Fruit fly (Drosophila melanogaster) whole organism, embryonic: ENCODE measurements around the gene CG7264.

ENCODE experiments used
- Abd-B ChIP-seq: fragments of 200-800 bp; sonication (Bioruptor generic); optimal IDR thresholded peaks from 2 replicates; lab custom pipeline; 2018; ENCODE audit warnings: missing biosample characterization, mild to moderate bottlenecking, missing genetic modification characterization, moderate library complexity
- Adf1 ChIP-seq: fragments of 200-800 bp; sonication (Bioruptor generic); IDR thresholded peaks from 2 replicates; pipeline ENCODE4 v1.3.6; 2022; ENCODE audit warnings: missing biosample characterization, missing genetic modification characterization
- CG10267 ChIP-seq: fragments of 200-800 bp; sonication (Bioruptor generic); optimal IDR thresholded peaks from 2 replicates; lab custom pipeline; 2018; ENCODE audit warnings: missing biosample characterization, mild to moderate bottlenecking, missing genetic modification characterization, moderate library complexity
- CG10321 ChIP-seq: fragments of 200-800 bp; sonication (Bioruptor generic); IDR thresholded peaks from 2 replicates; pipeline ENCODE4 v1.3.6; 2022; ENCODE audit warnings: missing biosample characterization, missing genetic modification characterization
- CG10979 ChIP-seq: fragments of 200-800 bp; sonication (Bioruptor generic); optimal IDR thresholded peaks from 2 replicates; lab custom pipeline; 2018; ENCODE audit warnings: missing biosample characterization, mild to moderate bottlenecking, missing genetic modification characterization, moderate library complexity
- CG11504 ChIP-seq: fragments of 200-800 bp; sonication (Bioruptor generic); optimal IDR thresholded peaks from 3 replicates; lab custom pipeline; 2019; ENCODE audit warnings: missing biosample characterization, mild to moderate bottlenecking, missing genetic modification characterization, moderate library complexity
- CG11560 ChIP-seq: fragments of 200-800 bp; sonication (Bioruptor generic); IDR thresholded peaks from 3 replicates; pipeline ENCODE4 v1.3.6; 2022; ENCODE audit warnings: missing biosample characterization, missing genetic modification characterization
- CG14014 ChIP-seq: fragments of 200-800 bp; sonication (Bioruptor generic); IDR thresholded peaks from 2 replicates; pipeline ENCODE4 v1.3.6; 2022; ENCODE audit warnings: missing biosample characterization, missing genetic modification characterization
- CG16813 ChIP-seq: fragments of 200-800 bp; sonication (Bioruptor generic); IDR thresholded peaks from 3 replicates; pipeline ENCODE4 v1.3.6; 2022; ENCODE audit warnings: missing biosample characterization, missing genetic modification characterization; ENCODE audit not compliant: partially characterized antibody
- CG17186 ChIP-seq: fragments of 200-800 bp; sonication (Bioruptor generic); optimal IDR thresholded peaks from 3 replicates; lab custom pipeline; 2017; ENCODE audit warnings: missing biosample characterization, missing genetic modification reagents, missing genetic modification characterization
- CG18599 ChIP-seq: fragments of 200-800 bp; sonication (Bioruptor generic); optimal IDR thresholded peaks from 3 replicates; lab custom pipeline; 2017; ENCODE audit warnings: missing biosample characterization, missing genetic modification characterization, mild to moderate bottlenecking, moderate library complexity, missing genetic modification reagents
- CG18619 ChIP-seq: fragments of 200-800 bp; sonication (Bioruptor generic); optimal IDR thresholded peaks from 3 replicates; lab custom pipeline; 2017; ENCODE audit warnings: missing biosample characterization, mild to moderate bottlenecking, missing genetic modification characterization
- CG2129 ChIP-seq: fragments of 200-800 bp; sonication (Bioruptor generic); IDR thresholded peaks from 2 replicates; pipeline ENCODE4 v1.3.6; 2022; ENCODE audit warnings: missing biosample characterization, missing genetic modification characterization; ENCODE audit not compliant: partially characterized antibody
- CG2199 ChIP-seq: fragments of 200-800 bp; sonication (Bioruptor generic); IDR thresholded peaks from 3 replicates; pipeline ENCODE4 v1.3.6; 2022; ENCODE audit warnings: missing biosample characterization, missing genetic modification characterization
- CG5245 ChIP-seq: fragments of 200-800 bp; sonication (Bioruptor generic); optimal IDR thresholded peaks from 3 replicates; lab custom pipeline; 2016; ENCODE audit warnings: missing biosample characterization, missing genetic modification characterization
- CG6272 ChIP-seq: fragments of 200-800 bp; sonication (Bioruptor generic); IDR thresholded peaks from 2 replicates; pipeline ENCODE4 v1.3.6; 2022; ENCODE audit warnings: missing biosample characterization, missing genetic modification characterization
- CG7745 ChIP-seq: fragments of 200-800 bp; sonication (Bioruptor generic); optimal IDR thresholded peaks from 2 replicates; lab custom pipeline; 2018; ENCODE audit warnings: missing biosample characterization, mild to moderate bottlenecking, missing genetic modification characterization, moderate library complexity
- D ChIP-seq, 2 experiments: fragments of 200-800 bp in 1 of 2; fragments of >200 bp in 1 of 2; sonication (Bioruptor generic) in 1 of 2; optimal IDR thresholded peaks; 2 replicates in 1 of 2; 3 replicates in 1 of 2; lab custom pipeline; 2017; ENCODE audit warnings: mild to moderate bottlenecking in 1 of 2, missing biosample characterization in 1 of 2, missing genetic modification characterization in 1 of 2, missing genetic modification reagents in 1 of 2
- Dbx ChIP-seq: fragments of 200-800 bp; sonication (Bioruptor generic); IDR thresholded peaks from 3 replicates; pipeline ENCODE4 v1.3.6; 2022; ENCODE audit warnings: missing biosample characterization, missing genetic modification characterization
- Deaf1 ChIP-seq: fragments of 200-800 bp; optimal IDR thresholded peaks from 3 replicates; lab custom pipeline; 2019; ENCODE audit warnings: missing biosample characterization, mild to moderate bottlenecking, missing genetic modification characterization, moderate library complexity
- Doc2 ChIP-seq: fragments of 200-800 bp; sonication (Bioruptor generic); IDR thresholded peaks from 2 replicates; pipeline ENCODE4 v1.3.6; 2022; ENCODE audit warnings: missing biosample characterization, missing genetic modification characterization
- Dref ChIP-seq: fragments of 200-800 bp; sonication (Bioruptor generic); IDR thresholded peaks from 2 replicates; pipeline ENCODE4 v1.3.6; 2022; ENCODE audit warnings: missing biosample characterization, missing genetic modification characterization
- HLHmδ ChIP-seq: fragments of 200-800 bp; sonication (Bioruptor generic); optimal IDR thresholded peaks from 2 replicates; lab custom pipeline; 2018; ENCODE audit warnings: missing biosample characterization, mild to moderate bottlenecking, missing genetic modification characterization, moderate library complexity
- HmgD ChIP-seq: fragments of 200-800 bp; sonication (Bioruptor generic); optimal IDR thresholded peaks from 3 replicates; lab custom pipeline; 2016; ENCODE audit warnings: missing biosample characterization, missing genetic modification characterization
- Lim3 ChIP-seq: fragments of 200-800 bp; sonication (Bioruptor generic); IDR thresholded peaks from 2 replicates; pipeline ENCODE4 v1.3.6; 2022; ENCODE audit warnings: missing biosample characterization, missing genetic modification characterization
- Opbp ChIP-seq: fragments of 200-800 bp; sonication (Bioruptor generic); IDR thresholded peaks from 3 replicates; pipeline ENCODE4 v1.3.6; 2022; ENCODE audit warnings: missing biosample characterization, missing genetic modification characterization; ENCODE audit not compliant: partially characterized antibody
- Six4 ChIP-seq: fragments of 200-800 bp; sonication (Bioruptor generic); optimal IDR thresholded peaks from 2 replicates; lab custom pipeline; 2016; ENCODE audit warnings: missing biosample characterization, missing genetic modification characterization
- Spps ChIP-seq: fragments of 200-800 bp; sonication (Bioruptor generic); optimal IDR thresholded peaks from 2 replicates; lab custom pipeline; 2018; ENCODE audit warnings: missing biosample characterization, mild to moderate bottlenecking, missing genetic modification characterization
- TFAM ChIP-seq: fragments of 200-800 bp; sonication (Bioruptor generic); optimal IDR thresholded peaks from 2 replicates; lab custom pipeline; 2017; ENCODE audit warnings: missing biosample characterization, missing genetic modification characterization, inconsistent platforms
- cad ChIP-seq: fragments of >200 bp; optimal IDR thresholded peaks from 2 replicates; lab custom pipeline; 2017; ENCODE audit warnings: missing biosample characterization, missing genetic modification characterization
- chm ChIP-seq: fragments of 200-800 bp; sonication (Bioruptor generic); IDR thresholded peaks from 2 replicates; pipeline ENCODE4 v1.3.6; 2022; ENCODE audit warnings: missing biosample characterization, missing genetic modification characterization
- chn ChIP-seq: fragments of 200-800 bp; sonication (Bioruptor generic); optimal IDR thresholded peaks from 2 replicates; lab custom pipeline; 2016; ENCODE audit warnings: missing biosample characterization, missing genetic modification characterization
- ci ChIP-seq: fragments of 200-800 bp; sonication (Bioruptor generic); IDR thresholded peaks from 3 replicates; pipeline ENCODE4 v1.3.6; 2022; ENCODE audit warnings: missing biosample characterization, missing genetic modification characterization
- cwo ChIP-seq: fragments of 200-800 bp; sonication (Bioruptor generic); optimal IDR thresholded peaks from 3 replicates; lab custom pipeline; 2017; ENCODE audit warnings: missing biosample characterization, missing genetic modification characterization, mild to moderate bottlenecking, moderate library complexity, missing genetic modification reagents
- danr ChIP-seq: fragments of 200-800 bp; sonication (Bioruptor generic); IDR thresholded peaks from 2 replicates; pipeline ENCODE4 v1.3.6; 2022; ENCODE audit warnings: missing biosample characterization, missing genetic modification characterization
- ems ChIP-seq: fragments of 200-800 bp; sonication (Bioruptor generic); optimal IDR thresholded peaks from 3 replicates; lab custom pipeline; 2016; ENCODE audit warnings: missing biosample characterization, missing genetic modification characterization
- exex ChIP-seq: fragments of 200-800 bp; sonication (Bioruptor generic); optimal IDR thresholded peaks from 4 replicates; lab custom pipeline; 2018; ENCODE audit warnings: missing biosample characterization, mild to moderate bottlenecking, missing genetic modification characterization, moderate library complexity
- knrl ChIP-seq: fragments of 200-800 bp; sonication (Bioruptor generic); IDR thresholded peaks from 3 replicates; pipeline ENCODE4 v1.3.6; 2022; ENCODE audit warnings: missing biosample characterization, missing genetic modification characterization; ENCODE audit not compliant: partially characterized antibody
- nau ChIP-seq: fragments of 200-800 bp; sonication (Bioruptor generic); optimal IDR thresholded peaks from 3 replicates; lab custom pipeline; 2017; ENCODE audit warnings: missing biosample characterization, mild to moderate bottlenecking, missing genetic modification characterization, missing genetic modification reagents
- nerfin-1 ChIP-seq: fragments of 200-800 bp; sonication (Bioruptor generic); optimal IDR thresholded peaks from 3 replicates; lab custom pipeline; 2019; ENCODE audit warnings: missing biosample characterization, mild to moderate bottlenecking, missing genetic modification characterization, moderate library complexity
- pita ChIP-seq: fragments of 200-800 bp; sonication (Bioruptor generic); optimal IDR thresholded peaks from 2 replicates; lab custom pipeline; 2017; ENCODE audit warnings: missing biosample characterization, mild to moderate bottlenecking, missing genetic modification characterization
- prd ChIP-seq, 3 experiments: fragments of >200 bp in 2 of 3; fragments of 200-800 bp in 1 of 3; sonication (Bioruptor generic) in 1 of 3; optimal IDR thresholded peaks in 2 of 3; IDR thresholded peaks in 1 of 3; 2 replicates in 2 of 3; 3 replicates in 1 of 3; pipeline versions ENCODE4 v1.3.6 to Lab custom; 2017 to 2022; ENCODE audit warnings: missing biosample characterization in 1 of 3, missing genetic modification characterization in 1 of 3
- psq ChIP-seq: fragments of 200-800 bp; sonication (Bioruptor generic); optimal IDR thresholded peaks from 2 replicates; lab custom pipeline; 2017; ENCODE audit warnings: missing biosample characterization, missing genetic modification characterization
- pum ChIP-seq: fragments of 200-800 bp; sonication (Bioruptor generic); optimal IDR thresholded peaks from 2 replicates; lab custom pipeline; 2016; ENCODE audit warnings: missing biosample characterization, missing genetic modification characterization
- wek ChIP-seq: fragments of 200-800 bp; sonication (Bioruptor generic); optimal IDR thresholded peaks from 3 replicates; lab custom pipeline; 2018; ENCODE audit warnings: missing biosample characterization, mild to moderate bottlenecking, missing genetic modification characterization, moderate library complexity
- zen ChIP-seq: fragments of 200-800 bp; sonication (Bioruptor generic); optimal IDR thresholded peaks from 3 replicates; lab custom pipeline; 2018; ENCODE audit warnings: missing biosample characterization, mild to moderate bottlenecking, missing genetic modification characterization, moderate library complexity
- zen2 ChIP-seq: fragments of 200-800 bp; sonication (Bioruptor generic); IDR thresholded peaks from 3 replicates; pipeline ENCODE4 v1.3.6; 2022; ENCODE audit warnings: missing biosample characterization, missing genetic modification characterization; ENCODE audit not compliant: partially characterized antibody

The CG7264 gene

DNA sequence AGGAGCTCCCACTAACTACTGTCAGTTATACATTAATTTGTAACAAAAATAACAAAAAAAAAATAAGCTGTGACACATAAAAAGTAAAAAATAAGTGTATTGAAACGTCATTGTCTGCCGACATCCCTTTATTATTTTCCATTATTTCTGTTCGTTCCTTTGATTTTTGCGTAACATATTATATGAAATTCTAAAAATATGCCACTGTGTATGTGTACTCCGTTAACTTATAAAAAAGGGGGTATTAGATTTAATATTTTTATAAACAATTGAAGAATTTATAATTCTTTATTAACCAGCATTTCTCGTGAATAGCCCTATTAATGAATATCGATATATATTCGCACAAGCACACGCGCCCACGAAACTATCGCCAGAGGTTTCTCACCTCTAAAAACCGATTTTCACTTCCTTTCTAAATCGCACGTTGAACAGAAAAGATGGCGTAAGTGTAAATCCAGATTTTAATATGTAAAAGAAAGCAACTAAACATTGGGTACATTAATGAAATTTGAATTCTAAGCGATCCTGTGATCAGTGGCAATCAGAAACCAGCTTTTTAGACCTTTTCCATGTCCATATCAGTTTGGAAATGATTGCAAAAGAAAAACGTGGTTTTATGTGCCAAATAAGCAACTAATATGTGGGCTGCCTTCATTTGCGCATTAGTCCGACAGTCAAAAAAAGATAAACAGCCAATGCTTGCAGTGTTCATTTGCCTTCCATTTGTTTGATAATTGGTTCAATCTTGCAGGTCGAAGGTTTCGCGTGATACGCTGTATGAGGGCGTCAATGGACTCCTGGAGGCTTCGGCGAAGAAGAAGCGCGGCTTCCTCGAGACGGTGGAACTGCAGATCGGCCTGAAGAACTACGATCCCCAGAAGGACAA is 6.1 kb upstream of the CG7264 start, which contains the start of gene RpL10Ab (continued):
- TF ChIP-seq Doc2 (GFP tag; lab: Robert Waterston, UW), result no peak
- peak; percentile 68 for TF ChIP-seq CG18599
- peak; percentile 17 for TF ChIP-seq CG10979
- no peak for TF ChIP-seq cad
- TF ChIP-seq D (optimal IDR thresholded peaks at IDR 0.05; lab: Kevin White, UChicago), result no peak
- TF ChIP-seq D (GFP tag; optimal IDR thresholded peaks at IDR 0.05; lab: Kevin White, UChicago), result peak; percentile 83
- TF ChIP-seq wek, result peak; percentile 93
- peak; percentile 55 for TF ChIP-seq Abd-B (GFP tag; lab: Kevin White, UChicago)
- peak; percentile 64 for TF ChIP-seq CG18619 (GFP tag; lab: Kevin White, UChicago)
- no peak for TF ChIP-seq pita
- TF ChIP-seq zen (tag; lab: Kevin White, UChicago), result peak; percentile 70
- TF ChIP-seq Lim3 (GFP tag; lab: Robert Waterston, UW), result no peak
- no peak for TF ChIP-seq prd (optimal IDR thresholded peaks at IDR 0.05; lab: Kevin White, UChicago)
- TF ChIP-seq prd (GFP tag; IDR thresholded peaks at IDR 0.05; lab: Robert Waterston, UW), result peak; percentile 78; the same call in 2 of the 3 replicates
- TF ChIP-seq CG2199 (GFP tag; lab: Robert Waterston, UW), result no peak
- TF ChIP-seq danr (GFP tag; lab: Robert Waterston, UW), result peak; percentile 54; the same call in 1 of the 2 replicates
- peak; percentile 83 for TF ChIP-seq CG11504 (tag; lab: Kevin White, UChicago)
- peak; percentile 78 for TF ChIP-seq Dref
- peak; percentile 96 for TF ChIP-seq Opbp (GFP tag; lab: Robert Waterston, UW)
- TF ChIP-seq CG2129 (GFP tag; lab: Robert Waterston, UW), result peak; percentile 66
- TF ChIP-seq pum (GFP tag; lab: Kevin White, UChicago), result peak; percentile 19
- TF ChIP-seq chn (GFP tag; lab: Kevin White, UChicago), result no peak
- TF ChIP-seq zen2 (GFP tag; lab: Robert Waterston, UW), result peak; percentile 82
- peak; percentile 90 for TF ChIP-seq CG16813 (GFP tag; lab: Robert Waterston, UW)
- TF ChIP-seq Dbx (GFP tag; lab: Robert Waterston, UW), result peak; percentile 76
- TF ChIP-seq TFAM (GFP tag; lab: Kevin White, UChicago), result no peak
- TF ChIP-seq CG10321, result no peak
- TF ChIP-seq CG10267 (tag; lab: Kevin White, UChicago), result peak; percentile 33
- TF ChIP-seq HmgD (GFP tag; lab: Kevin White, UChicago), result no peak
- TF ChIP-seq exex, result peak; percentile 19
- TF ChIP-seq Six4 (GFP tag; lab: Kevin White, UChicago), result peak; percentile 20
- TF ChIP-seq cwo (GFP tag; lab: Kevin White, UChicago), result no peak
- TF ChIP-seq HLHmδ, result peak; percentile 64
- peak; percentile 60 for TF ChIP-seq ems (GFP tag; lab: Kevin White, UChicago)
- TF ChIP-seq nau (GFP tag; lab: Kevin White, UChicago), result peak; percentile 70
- TF ChIP-seq Spps (tag; lab: Kevin White, UChicago), result no peak
- TF ChIP-seq Adf1 (GFP tag; lab: Robert Waterston, UW), result no peak; the same call in 1 of the 2 replicates
- TF ChIP-seq CG14014 (GFP tag; lab: Robert Waterston, UW), result no peak; the same call in none of the 2 replicates
- TF ChIP-seq knrl (GFP tag; lab: Robert Waterston, UW), result peak; percentile 82
- peak; percentile 6 for TF ChIP-seq CG5245 (GFP tag; lab: Kevin White, UChicago)
- peak; percentile 87 for TF ChIP-seq chm
- TF ChIP-seq psq (GFP tag; lab: Kevin White, UChicago), result no peak
- TF ChIP-seq ci (GFP tag; lab: Robert Waterston, UW), result peak; percentile 92
- peak; percentile 45 for TF ChIP-seq CG17186
- TF ChIP-seq CG6272 (GFP tag; lab: Robert Waterston, UW), result peak; percentile 66; the same call in 1 of the 2 replicates
- no peak for TF ChIP-seq CG7745
- TF ChIP-seq Deaf1, result no peak
- peak; percentile 61; the same call in 1 of the 3 replicates for TF ChIP-seq CG11560 (tag; lab: Robert Waterston, UW)
- TF ChIP-seq nerfin-1, result peak; percentile 2
